Fruit fly (Drosophila melanogaster): Measurements from ENCODE around the gene ImpL2.

ImpL2 gene

dm6 chr3L:4228187-4228836 lies 7.6 kb downstream of the ImpL2 start:
- TF ChIP-seq noc (tag; optimal IDR thresholded peaks at IDR 0.05), result no peak

DNA sequence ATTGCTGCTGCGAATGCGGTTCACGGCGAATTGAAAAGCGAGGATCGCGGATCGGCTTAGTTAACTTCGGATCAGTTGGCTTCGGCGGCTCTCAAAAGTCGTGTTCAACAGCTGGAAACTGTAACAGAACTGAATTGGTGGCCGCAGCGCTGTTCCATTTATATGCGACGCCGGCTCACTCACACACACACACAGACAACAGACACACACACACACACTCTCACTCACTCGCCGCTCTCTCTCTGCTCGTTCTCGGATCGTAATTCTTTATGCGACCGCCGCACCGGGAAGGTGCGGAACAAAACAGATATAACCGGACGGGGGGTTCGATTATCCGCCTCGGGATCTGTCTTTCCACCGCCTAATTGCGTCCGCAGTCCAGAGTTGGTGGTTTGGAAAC lies 8.8 kb downstream of the ImpL2 start, which contains the start of gene CG46460:
Gene CG46460, minus strand, starts transcription at position 139 of the 400 bp plus-strand sequence.
- TF ChIP-seq noc (tag; optimal IDR thresholded peaks at IDR 0.05), result no peak

dm6 chr3L:4225647-4226470 lies 10.1 kb downstream of the ImpL2 start:
- TF ChIP-seq noc (tag; optimal IDR thresholded peaks at IDR 0.05), result peak; percentile 7

- TF ChIP-seq noc (tag; optimal IDR thresholded peaks at IDR 0.05), result peak; percentile 41
These were observed 14.2 kb downstream of the ImpL2 start for dm6 chr3L:4221792-4222191.

DNA sequence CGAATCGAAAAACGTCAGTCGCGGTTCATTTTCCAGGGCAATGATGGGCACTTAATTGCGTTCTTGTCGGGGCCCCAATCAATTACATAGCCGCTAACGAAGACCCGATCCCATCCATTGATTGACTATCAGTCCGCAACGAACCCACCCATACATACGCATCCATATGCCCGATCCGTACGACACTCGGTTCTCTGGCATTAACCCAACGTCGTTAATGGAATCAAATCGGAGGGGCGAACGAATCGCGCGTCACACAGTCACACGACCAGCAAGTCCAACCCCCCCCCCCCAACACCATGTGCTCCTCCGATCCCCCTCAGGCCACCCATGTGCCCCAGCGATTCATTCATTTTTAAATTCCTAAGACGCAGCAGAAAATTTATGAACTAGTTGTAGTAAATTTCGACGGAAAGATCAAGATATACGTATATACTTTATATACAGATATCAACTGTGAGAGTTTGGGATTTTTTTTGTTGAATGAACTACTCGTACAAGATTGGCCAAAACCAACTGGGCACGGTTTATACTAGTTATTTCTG lies 14.6 kb downstream of the ImpL2 start:
- peak; percentile 74 for TF ChIP-seq noc (tag; optimal IDR thresholded peaks at IDR 0.05)

DNA sequence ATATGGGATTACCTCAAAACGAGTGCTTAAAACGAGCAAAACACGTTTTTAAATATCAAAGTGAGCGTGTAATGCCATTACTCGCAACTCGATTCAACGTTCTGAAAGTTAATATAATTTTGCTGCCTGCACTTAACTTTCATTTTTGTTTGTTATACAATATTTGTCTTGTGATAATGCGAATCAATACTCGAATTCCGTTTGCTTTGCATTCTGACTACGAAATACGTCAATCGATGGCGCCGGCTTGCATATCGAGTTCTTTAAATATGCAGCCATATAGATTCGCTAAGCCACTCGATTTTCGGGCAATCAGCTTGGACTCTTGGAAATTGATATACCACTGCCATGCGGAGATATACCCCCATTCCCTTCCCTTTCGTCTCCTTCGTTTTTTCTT lies 15.3 kb downstream of the ImpL2 start:
- no peak for TF ChIP-seq noc (tag; optimal IDR thresholded peaks at IDR 0.05)

DNA sequence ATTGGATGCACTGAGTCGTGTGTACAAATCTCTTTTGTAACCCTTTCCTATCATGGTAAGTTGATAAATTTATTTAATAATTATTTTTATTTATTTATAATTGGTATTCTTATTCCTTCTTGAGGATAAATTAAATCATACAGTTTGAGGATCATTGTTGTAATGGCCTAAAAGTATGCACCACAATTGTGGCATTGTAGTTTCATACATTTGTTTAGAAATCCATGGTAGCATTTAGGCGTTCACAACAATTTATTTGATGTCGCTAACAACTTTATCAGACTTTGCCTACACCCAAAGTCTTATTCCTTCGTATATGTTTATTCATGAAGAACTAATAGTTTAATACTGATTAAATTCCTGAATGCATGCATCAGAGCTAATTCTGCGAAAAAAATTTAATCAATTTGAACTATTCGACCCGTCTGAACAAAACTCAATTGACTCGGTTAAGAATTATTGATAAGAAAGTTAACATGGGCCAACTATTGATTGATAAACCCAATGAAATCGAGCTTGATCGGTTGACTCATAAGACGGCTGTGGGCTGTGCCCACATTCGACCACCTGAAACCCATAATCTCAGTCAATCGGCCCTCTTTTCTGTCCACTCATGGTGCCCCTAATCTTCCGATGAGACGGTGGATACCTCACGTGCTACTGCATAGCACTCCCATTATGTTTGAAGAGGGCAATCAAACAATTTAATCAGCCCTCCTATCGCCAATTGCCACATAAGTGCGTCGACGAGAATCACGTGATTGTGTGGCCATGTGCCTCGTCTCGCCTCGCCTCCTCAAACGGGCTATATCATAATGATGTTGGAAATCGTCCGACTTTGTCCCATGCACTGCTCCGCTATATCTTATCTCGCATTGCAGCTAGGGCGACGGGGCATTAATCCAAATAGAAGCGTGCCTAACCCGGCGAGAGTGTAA lies 16.4 kb downstream of the ImpL2 start:
- no peak for TF ChIP-seq noc (tag; optimal IDR thresholded peaks at IDR 0.05)

dm6 chr3L:4215079-4215478 lies 20.9 kb downstream of the ImpL2 start, which contains the start of gene Cpr64Ad:
Gene Cpr64Ad (plus strand): TSS chr3L:4215379.
- no peak for TF ChIP-seq noc (tag; optimal IDR thresholded peaks at IDR 0.05)

DNA sequence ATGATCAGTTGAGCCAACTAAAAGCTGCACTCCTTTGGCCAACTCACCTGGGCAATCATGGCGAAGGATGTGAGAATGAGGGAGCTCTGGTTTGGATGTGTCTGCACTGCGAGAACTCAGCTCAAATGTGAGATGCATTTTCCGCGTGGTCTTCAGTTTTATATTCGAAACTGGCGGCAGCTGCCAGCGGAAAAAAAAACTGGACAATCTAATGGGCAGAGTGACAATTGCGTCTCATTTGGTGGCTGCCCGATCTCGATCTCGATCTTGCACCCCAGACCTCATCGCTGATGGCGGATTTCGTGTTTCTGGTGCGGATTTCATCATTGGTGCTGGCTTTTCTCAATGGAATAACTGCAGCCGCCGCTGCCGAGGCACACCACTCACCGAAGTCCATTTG lies 23.1 kb downstream of the ImpL2 start, which contains the start of gene Cpr64Ac:
Gene Cpr64Ac, minus strand, starts transcription at position 101 of the 400 bp plus-strand sequence.
- TF ChIP-seq noc (tag; optimal IDR thresholded peaks at IDR 0.05), result no peak

dm6 chr3L:4211440-4211839 lies 24.5 kb downstream of the ImpL2 start, which contains the start of gene Cpr64Ab:
Gene Cpr64Ab (minus strand): TSS chr3L:4211540.
- TF ChIP-seq noc (tag; optimal IDR thresholded peaks at IDR 0.05), result no peak

DNA sequence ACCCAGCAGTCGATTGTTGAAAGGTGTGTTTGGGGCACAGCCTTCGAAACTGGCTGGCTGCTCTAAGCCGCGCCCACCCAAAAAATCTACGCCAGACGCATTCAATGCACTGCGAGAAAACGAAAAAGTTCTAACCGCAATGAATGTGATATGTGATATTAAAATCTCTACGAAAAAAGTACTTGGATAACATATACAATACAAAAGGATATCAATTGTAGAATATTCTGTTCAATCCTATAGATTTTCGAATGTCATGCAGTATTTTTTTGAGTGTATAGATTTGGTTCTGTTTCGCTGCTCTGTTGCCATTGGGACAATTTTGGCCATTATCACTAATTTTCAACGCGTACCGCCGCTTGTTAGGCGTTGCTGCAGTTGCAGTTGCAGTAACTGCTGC lies 26.2 kb downstream of the ImpL2 start:
- TF ChIP-seq noc (tag; optimal IDR thresholded peaks at IDR 0.05), result no peak

DNA sequence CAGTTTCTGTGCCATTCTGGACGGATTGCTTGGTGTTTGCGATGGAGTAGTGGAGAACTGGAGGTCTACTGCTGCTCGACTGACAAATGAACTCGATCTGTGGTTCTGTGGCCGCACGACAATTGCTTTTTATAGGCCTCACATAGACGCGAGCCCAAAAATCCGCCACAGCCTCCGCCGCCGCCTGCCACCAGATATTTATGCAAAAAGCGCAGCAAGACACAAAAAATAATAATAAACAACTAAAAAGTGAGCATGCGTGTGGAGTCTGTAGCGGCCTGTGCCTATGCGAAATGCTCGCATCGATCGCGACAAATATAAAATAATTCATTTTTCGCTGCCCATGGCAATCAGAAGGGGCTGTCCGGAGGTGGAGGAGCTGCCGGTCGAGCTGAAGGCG lies 26.9 kb downstream of the ImpL2 start, which contains the start of gene Cpr64Aa:
Gene Cpr64Aa, minus strand, starts transcription at position 101 of the 400 bp plus-strand sequence.
- no peak for TF ChIP-seq noc (tag; optimal IDR thresholded peaks at IDR 0.05)

dm6 chr3L:4204867-4205266 lies 31.1 kb downstream of the ImpL2 start:
- no peak for TF ChIP-seq noc (tag; optimal IDR thresholded peaks at IDR 0.05)

dm6 chr3L:4204239-4204638 lies 31.7 kb downstream of the ImpL2 start, which contains the start of gene CG15005:
Gene CG15005 (minus strand): TSS chr3L:4204339.
- no peak for TF ChIP-seq noc (tag; optimal IDR thresholded peaks at IDR 0.05)
